Worm (Caenorhabditis elegans) whole organism, L4 larva: ENCODE measurements around the gene nucl-1.

Experiments used
- D1046.2 ChIP-seq: fragments of 200-800 bp; sonication (Bioruptor generic); IDR thresholded peaks from 2 replicates; pipeline ENCODE4 v1.3.6; 2022; ENCODE audit warnings: missing genetic modification characterization, missing compliant biosample characterization
- F10B5.3 ChIP-seq: sonication (generic microtip); optimal IDR thresholded peaks from 2 replicates; lab custom pipeline; 2016; ENCODE audit warnings: mild to moderate bottlenecking, missing genetic modification characterization, missing compliant biosample characterization
- F37D6.2 ChIP-seq: sonication (generic microtip); optimal IDR thresholded peaks from 2 replicates; lab custom pipeline; 2016; ENCODE audit warnings: mild to moderate bottlenecking, missing genetic modification characterization, missing compliant biosample characterization
- T26A8.4 ChIP-seq: fragments of 200-800 bp; sonication (Bioruptor generic); IDR thresholded peaks from 2 replicates; pipeline ENCODE4 v1.3.6; 2022; ENCODE audit warnings: missing genetic modification characterization, missing compliant biosample characterization
- Y105C5A.15 ChIP-seq: fragments of 200-800 bp; sonication (Bioruptor generic); IDR thresholded peaks from 2 replicates; pipeline ENCODE4 v1.3.6; 2022; ENCODE audit warnings: missing genetic modification characterization, missing compliant biosample characterization
- ZK337.2 ChIP-seq: fragments of 200-800 bp; sonication (Bioruptor generic); IDR thresholded peaks from 2 replicates; pipeline ENCODE4 v1.3.6; 2022; ENCODE audit warnings: missing genetic modification reagents, missing genetic modification characterization, missing compliant biosample characterization
- ZK546.5 ChIP-seq, 2 experiments: sonication (generic microtip); optimal IDR thresholded peaks; 2 replicates each; lab custom pipeline; 2017; ENCODE audit warnings: missing biosample characterization in 2 of 2, missing genetic modification characterization in 2 of 2
- aha-1 ChIP-seq: fragments of 150-350 bp; peaks from one replicate; lab custom pipeline; 2014; ENCODE audit warnings: missing biosample characterization, missing genetic modification characterization
- arid-1 ChIP-seq: fragments of 200-800 bp; sonication (Bioruptor generic); conservative IDR thresholded peaks from 2 replicates; pipeline ENCODE4 v1.3.6; 2022; ENCODE audit warnings: missing genetic modification reagents, missing genetic modification characterization, missing compliant biosample characterization
- ceh-20 ChIP-seq: fragments of 200-800 bp; sonication (Bioruptor generic); IDR thresholded peaks from 2 replicates; pipeline ENCODE4 v1.3.6; 2022; ENCODE audit warnings: missing genetic modification reagents, missing genetic modification characterization, missing compliant biosample characterization
- ceh-28 ChIP-seq: fragments of 150-350 bp; optimal IDR thresholded peaks from 2 replicates; lab custom pipeline; 2014; ENCODE audit warnings: missing biosample characterization, missing genetic modification reagents, missing genetic modification characterization
- ceh-32 ChIP-seq: sonication (generic microtip); optimal IDR thresholded peaks from 2 replicates; lab custom pipeline; 2016; ENCODE audit warnings: mild to moderate bottlenecking, missing genetic modification characterization, missing compliant biosample characterization; ENCODE audit not compliant: poor library complexity
- ceh-82 ChIP-seq: sonication (generic microtip); optimal IDR thresholded peaks from 2 replicates; lab custom pipeline; 2017; ENCODE audit warnings: missing biosample characterization, missing genetic modification characterization
- ces-1 ChIP-seq: fragments of 150-350 bp; sonication (generic microtip); optimal IDR thresholded peaks from 4 replicates; lab custom pipeline; 2014; ENCODE audit warnings: missing biosample characterization, missing genetic modification reagents, missing genetic modification characterization
- ctbp-1 ChIP-seq: fragments of 200-800 bp; sonication (Bioruptor generic); IDR thresholded peaks from 2 replicates; pipeline ENCODE4 v1.3.6; 2022; ENCODE audit warnings: missing genetic modification reagents, missing genetic modification characterization, missing compliant biosample characterization
- daf-16 ChIP-seq, 3 experiments: sonication (generic microtip); optimal IDR thresholded peaks; 2 replicates each; lab custom pipeline; 2016 to 2017; ENCODE audit warnings: missing genetic modification characterization in 3 of 3, missing genetic modification reagents in 3 of 3, mild to moderate bottlenecking in 2 of 3, missing compliant biosample characterization in 2 of 3, missing biosample characterization in 1 of 3, moderate library complexity in 1 of 3
- daf-19 ChIP-seq: fragments of 200-800 bp; sonication (Bioruptor generic); conservative IDR thresholded peaks from 2 replicates; pipeline ENCODE4 v1.3.6; 2022; ENCODE audit warnings: missing genetic modification characterization, missing compliant biosample characterization
- dpl-1 ChIP-seq: fragments of 150-350 bp; optimal IDR thresholded peaks from 2 replicates; lab custom pipeline; 2014; ENCODE audit warnings: missing biosample characterization, missing genetic modification reagents, missing genetic modification characterization
- duxl-1 ChIP-seq: sonication (generic microtip); optimal IDR thresholded peaks from 2 replicates; lab custom pipeline; 2016; ENCODE audit warnings: mild to moderate bottlenecking, missing genetic modification characterization, moderate library complexity, missing compliant biosample characterization; ENCODE audit not compliant: poor library complexity
- fkh-10 ChIP-seq: fragments of 150-350 bp; optimal IDR thresholded peaks from 2 replicates; lab custom pipeline; 2014; ENCODE audit warnings: missing biosample characterization, missing genetic modification reagents, missing genetic modification characterization
- fos-1 ChIP-seq: fragments of 150-350 bp; optimal IDR thresholded peaks from 2 replicates; lab custom pipeline; 2014; ENCODE audit warnings: missing biosample characterization, missing genetic modification characterization
- gei-8 ChIP-seq: fragments of 200-800 bp; sonication (Bioruptor generic); optimal IDR thresholded peaks from 2 replicates; lab custom pipeline; 2018; ENCODE audit warnings: mild to moderate bottlenecking, missing genetic modification characterization, missing compliant biosample characterization
- hmg-1.1 ChIP-seq: fragments of 200-800 bp; sonication (Bioruptor generic); IDR thresholded peaks from 2 replicates; pipeline ENCODE4 v1.3.6; 2022; ENCODE audit warnings: missing genetic modification reagents, missing genetic modification characterization, missing compliant biosample characterization
- jun-1 ChIP-seq: fragments of 150-350 bp; optimal IDR thresholded peaks from 2 replicates; lab custom pipeline; 2014; ENCODE audit warnings: missing biosample characterization, missing genetic modification reagents, missing genetic modification characterization
- lin-15B ChIP-seq: fragments of 150-350 bp; sonication (generic microtip); optimal IDR thresholded peaks from 3 replicates; lab custom pipeline; 2014; ENCODE audit warnings: missing biosample characterization, missing genetic modification characterization
- lin-38 ChIP-seq: fragments of 200-800 bp; sonication (Bioruptor generic); IDR thresholded peaks from 2 replicates; pipeline ENCODE4 v1.3.6; 2022; ENCODE audit warnings: missing genetic modification reagents, missing genetic modification characterization, missing compliant biosample characterization
- lir-3 ChIP-seq: sonication (generic microtip); optimal IDR thresholded peaks from 2 replicates; lab custom pipeline; 2016; ENCODE audit warnings: mild to moderate bottlenecking, missing genetic modification characterization, missing compliant biosample characterization
- madf-5 ChIP-seq, 2 experiments: fragments of 200-800 bp; sonication (Bioruptor generic); IDR thresholded peaks; 2 replicates each; pipeline ENCODE4 v1.3.6; 2022; ENCODE audit warnings: missing compliant biosample characterization in 2 of 2, missing genetic modification characterization in 2 of 2
- madf-9 ChIP-seq: fragments of 200-800 bp; sonication (Bioruptor generic); conservative IDR thresholded peaks from 2 replicates; pipeline ENCODE4 v1.3.6; 2022; ENCODE audit warnings: missing genetic modification reagents, missing genetic modification characterization, missing compliant biosample characterization
- mdl-1 ChIP-seq, 2 experiments: fragments of 150-350 bp in 1 of 2; sonication (generic microtip) in 1 of 2; optimal IDR thresholded peaks; 2 replicates each; lab custom pipeline; 2014 to 2017; ENCODE audit warnings: missing biosample characterization in 2 of 2, missing genetic modification characterization in 2 of 2
- mdt-29 ChIP-seq: fragments of 200-800 bp; sonication (Bioruptor generic); IDR thresholded peaks from 2 replicates; pipeline ENCODE4 v1.3.6; 2022; ENCODE audit warnings: missing genetic modification reagents, missing genetic modification characterization, missing compliant biosample characterization
- mes-2 ChIP-seq: sonication (generic microtip); optimal IDR thresholded peaks from 2 replicates; lab custom pipeline; 2016; ENCODE audit warnings: missing genotype, mild to moderate bottlenecking, missing genetic modification characterization, missing compliant biosample characterization; ENCODE audit not compliant: poor library complexity, severe bottlenecking
- mxl-2 ChIP-seq: fragments of 200-800 bp; sonication (Bioruptor generic); conservative IDR thresholded peaks from 2 replicates; pipeline ENCODE4 v1.3.6; 2022; ENCODE audit warnings: missing genetic modification reagents, missing genetic modification characterization, missing compliant biosample characterization
- nhr-102 ChIP-seq: sonication (generic microtip); optimal IDR thresholded peaks from 2 replicates; lab custom pipeline; 2016; ENCODE audit warnings: mild to moderate bottlenecking, missing genetic modification characterization, moderate library complexity, missing compliant biosample characterization
- nhr-28 ChIP-seq: fragments of 150-350 bp; optimal IDR thresholded peaks from 2 replicates; lab custom pipeline; 2014; ENCODE audit warnings: missing biosample characterization, missing genetic modification characterization
- nhr-41 ChIP-seq: fragments of 200-800 bp; sonication (Bioruptor generic); IDR thresholded peaks from 2 replicates; pipeline ENCODE4 v1.3.6; 2022; ENCODE audit warnings: missing genetic modification reagents, missing genetic modification characterization, missing compliant biosample characterization
- nhr-76 ChIP-seq: fragments of 150-350 bp; optimal IDR thresholded peaks from 2 replicates; lab custom pipeline; 2014; ENCODE audit warnings: missing biosample characterization, missing genetic modification characterization
- pha-4 ChIP-seq, 2 experiments: fragments of 150-350 bp in 1 of 2; fragments of 200-800 bp in 1 of 2; sonication (Bioruptor generic) in 1 of 2; IDR thresholded peaks in 1 of 2; optimal IDR thresholded peaks in 1 of 2; 2 replicates each; pipeline versions ENCODE4 v1.3.6 to Lab custom; 2014 to 2022; ENCODE audit warnings: missing genetic modification characterization in 2 of 2, missing genetic modification reagents in 2 of 2, missing biosample characterization in 1 of 2, missing compliant biosample characterization in 1 of 2
- rbr-2 ChIP-seq: sonication (generic microtip); optimal IDR thresholded peaks from 2 replicates; lab custom pipeline; 2016; ENCODE audit warnings: missing genotype, missing genetic modification characterization, missing compliant biosample characterization
- saeg-2 ChIP-seq: fragments of 200-800 bp; sonication (Bioruptor generic); IDR thresholded peaks from 2 replicates; pipeline ENCODE4 v1.3.6; 2022; ENCODE audit warnings: missing genetic modification reagents, missing genetic modification characterization, missing compliant biosample characterization
- sdz-12 ChIP-seq: fragments of 200-800 bp; sonication (Bioruptor generic); optimal IDR thresholded peaks from 2 replicates; lab custom pipeline; 2018; ENCODE audit warnings: mild to moderate bottlenecking, missing genetic modification characterization, missing compliant biosample characterization
- set-16 ChIP-seq: fragments of 200-800 bp; sonication (Bioruptor generic); IDR thresholded peaks from 2 replicates; pipeline ENCODE4 v1.3.6; 2022; ENCODE audit warnings: missing genetic modification reagents, missing genetic modification characterization, missing compliant biosample characterization
- snpc-1.2 ChIP-seq: fragments of 200-800 bp; sonication (Bioruptor generic); IDR thresholded peaks from 2 replicates; pipeline ENCODE4 v1.3.6; 2022; ENCODE audit warnings: missing genetic modification reagents, missing genetic modification characterization, missing compliant biosample characterization
- spr-3 ChIP-seq: fragments of 200-800 bp; sonication (Bioruptor generic); optimal IDR thresholded peaks from 2 replicates; lab custom pipeline; 2018; ENCODE audit warnings: mild to moderate bottlenecking, missing genetic modification characterization, missing compliant biosample characterization
- tag-97 ChIP-seq: fragments of 200-800 bp; sonication (Bioruptor generic); IDR thresholded peaks from 2 replicates; pipeline ENCODE4 v1.3.6; 2022; ENCODE audit warnings: missing genetic modification characterization, missing compliant biosample characterization
- unc-130 ChIP-seq: sonication (generic microtip); optimal IDR thresholded peaks from 2 replicates; lab custom pipeline; 2016; ENCODE audit warnings: missing genetic modification reagents, missing genetic modification characterization, missing compliant biosample characterization
- unc-62 ChIP-seq, 3 experiments: fragments of 150-350 bp in 1 of 3; sonication (generic microtip); optimal IDR thresholded peaks in 2 of 3; peaks in 1 of 3; 1 replicate in 1 of 3; 2 replicates in 2 of 3; lab custom pipeline; 2014 to 2017; ENCODE audit warnings: missing biosample characterization in 3 of 3, missing genetic modification characterization in 3 of 3, missing genetic modification reagents in 3 of 3, missing genotype in 1 of 3
- vab-7 ChIP-seq: fragments of 200-800 bp; sonication (Bioruptor generic); IDR thresholded peaks from 2 replicates; pipeline ENCODE4 v1.3.6; 2022; ENCODE audit warnings: missing genetic modification reagents, missing genetic modification characterization, missing compliant biosample characterization
- ztf-11 ChIP-seq: fragments of 150-350 bp; optimal IDR thresholded peaks from 2 replicates; lab custom pipeline; 2014; ENCODE audit warnings: missing biosample characterization, missing genetic modification characterization

Gene nucl-1

ce11 chrIV:8252856-8253255 lies 36.5 kb downstream of the nucl-1 start (continued):
- TF ChIP-seq unc-62 (GFP tag; optimal IDR thresholded peaks at IDR 0.05 in 1 of 2; lab: Kevin White, UChicago) (no peak), unc-62 (tag; optimal IDR thresholded peaks at IDR 0.05; lab: Kevin White, UChicago) (no peak), dpl-1 (GFP tag; lab: Kevin White, UChicago) (no peak), ztf-11 (tag; lab: Kevin White, UChicago) (no peak), ctbp-1 (GFP tag; lab: Robert Waterston, UW) (no peak; the same call in 1 of the 2 replicates), jun-1 (no peak), saeg-2 (GFP tag; lab: Robert Waterston, UW) (0 out of 2 replicates have a peak, but pooled peaks have one; percentile 54), ceh-32 (tag; lab: Kevin White, UChicago) (no peak), set-16 (GFP tag; lab: Robert Waterston, UW) (no peak), spr-3 (peak; percentile 58), mxl-2 (peak; percentile 72), nhr-41 (GFP tag; lab: Robert Waterston, UW) (peak; percentile 78), madf-9 (GFP tag; lab: Robert Waterston, UW) (peak; percentile 60; the same call in 1 of the 2 replicates), D1046.2 (GFP tag; lab: Robert Waterston, UW) (peak; percentile 83; the same call in 1 of the 2 replicates), mdt-29 (no peak), duxl-1 (tag; lab: Kevin White, UChicago) (peak; percentile 79), madf-5 (GFP tag; IDR thresholded peaks at IDR 0.05; lab: Robert Waterston, UW) (peak; percentile 77 to 81; a peak in 2 of 4 replicates), T26A8.4 (GFP tag; lab: Robert Waterston, UW) (peak; percentile 80), lin-15B (tag; lab: Kevin White, UChicago) (no peak), Y105C5A.15 (GFP tag; lab: Robert Waterston, UW) (peak; percentile 93; the same call in 1 of the 2 replicates), rbr-2 (tag; lab: Kevin White, UChicago) (peak; percentile 72), snpc-1.2 (peak; percentile 93; the same call in 1 of the 2 replicates), F37D6.2 (tag; lab: Kevin White, UChicago) (peak; percentile 33), gei-8 (GFP tag; lab: Kevin White, UChicago) (peak; percentile 63), fkh-10 (GFP tag; lab: Kevin White, UChicago) (no peak), fos-1 (no peak), aha-1 (tag; lab: Kevin White, UChicago) (peak; percentile 95), nhr-102 (peak; percentile 84), nhr-76 (no peak), daf-16 (GFP tag; optimal IDR thresholded peaks at IDR 0.05; lab: Kevin White, UChicago) (peak; percentile 37 to 90), daf-16 (tag; optimal IDR thresholded peaks at IDR 0.05; lab: Kevin White, UChicago) (peak; percentile 76), tag-97 (no peak), ceh-28 (tag; lab: Kevin White, UChicago) (no peak), unc-130 (GFP tag; lab: Kevin White, UChicago) (peak; percentile 80), hmg-1.1 (GFP tag; lab: Robert Waterston, UW) (peak; percentile 86), ceh-82 (no peak), pha-4 (GFP tag; IDR thresholded peaks at IDR 0.05; lab: Robert Waterston, UW) (peak; percentile 95), pha-4 (tag; optimal IDR thresholded peaks at IDR 0.05; lab: Kevin White, UChicago) (no peak), vab-7 (GFP tag; lab: Robert Waterston, UW) (peak; percentile 94), sdz-12 (GFP tag; lab: Kevin White, UChicago) (peak; percentile 83), nhr-28 (tag; lab: Kevin White, UChicago) (peak; percentile 24), mes-2 (tag; lab: Kevin White, UChicago) (no peak), F10B5.3 (tag; lab: Kevin White, UChicago) (peak; percentile 56), lin-38 (GFP tag; lab: Robert Waterston, UW) (peak; percentile 83), ZK546.5 (tag; optimal IDR thresholded peaks at IDR 0.05; lab: Kevin White, UChicago) (no peak), ces-1 (GFP tag; lab: Kevin White, UChicago) (no peak), daf-19 (GFP tag; lab: Robert Waterston, UW) (peak; percentile 93), arid-1 (GFP tag; lab: Robert Waterston, UW) (peak; percentile 92), ceh-20 (GFP tag; lab: Robert Waterston, UW) (peak; percentile 81; the same call in 1 of the 2 replicates), ZK337.2 (GFP tag; lab: Robert Waterston, UW) (0 out of 2 replicates have a peak, but pooled peaks have one; percentile 59), lir-3 (tag; lab: Kevin White, UChicago) (peak; percentile 55), mdl-1 (tag; optimal IDR thresholded peaks at IDR 0.05; lab: Kevin White, UChicago) (peak; percentile 1 to 71)
